Fruit fly (Drosophila melanogaster): ENCODE data around the gene sta.
A peak's percentile ranks its signal among the peaks of the same experiment; 100 is the strongest.

The sta gene

dm6 chrX:1508241-1508823 is 25.1 kb upstream of the sta start (continued):
- no peak for TF ChIP-seq ab (GFP tag; optimal IDR thresholded peaks at IDR 0.05)
- peak; percentile 6 for TF ChIP-seq Ets65A (GFP tag)
- TF ChIP-seq Med (GFP tag), result peak; percentile 37
- no peak for TF ChIP-seq Ravus (GFP tag; IDR thresholded peaks at IDR 0.05)
- TF ChIP-seq CG12659 (GFP tag; optimal IDR thresholded peaks at IDR 0.05), result no peak

dm6 chrX:1507751-1508150 is 24.5 kb upstream of the sta start, which contains the start of gene Nmdar2:
Gene Nmdar2 (minus strand): TSS chrX:1507809.
- TF ChIP-seq CG6683 (GFP tag; optimal IDR thresholded peaks at IDR 0.05) (no peak), crol (GFP tag; IDR thresholded peaks at IDR 0.05) (peak; percentile 75), Trl (optimal IDR thresholded peaks at IDR 0.05) (peak in 1 of 2 experiments; percentile 33), Trl (GFP tag; optimal IDR thresholded peaks at IDR 0.05) (no peak), Deaf1 (tag; optimal IDR thresholded peaks at IDR 0.05) (peak; percentile 97), Adf1 (GFP tag; IDR thresholded peaks at IDR 0.05) (peak; percentile 7; the same call in 1 of the 2 replicates)

dm6 chrX:1480426-1480825 is 2.8 kb downstream of the sta start:
- TF ChIP-seq nom (GFP tag; optimal IDR thresholded peaks at IDR 0.05), result peak; percentile 4
- no peak for TF ChIP-seq lab (GFP tag; optimal IDR thresholded peaks at IDR 0.05)
- peak; percentile 87 for TF ChIP-seq CG15479 (GFP tag; optimal IDR thresholded peaks at IDR 0.05)
- no peak for TF ChIP-seq CG3847 (GFP tag; IDR thresholded peaks at IDR 0.05)
- peak; percentile 20 for TF ChIP-seq sug (tag; optimal IDR thresholded peaks at IDR 0.05)
- TF ChIP-seq CG15011 (GFP tag; optimal IDR thresholded peaks at IDR 0.05), result no peak
- peak; percentile 45 for TF ChIP-seq CG34376 (GFP tag; optimal IDR thresholded peaks at IDR 0.05)
- no peak for TF ChIP-seq Elba2 (GFP tag; optimal IDR thresholded peaks at IDR 0.05)
- no peak for TF ChIP-seq CG4854 (GFP tag; optimal IDR thresholded peaks at IDR 0.05)
- peak; percentile 23 for TF ChIP-seq CG10543 (GFP tag; optimal IDR thresholded peaks at IDR 0.05)
- TF ChIP-seq run (tag; optimal IDR thresholded peaks at IDR 0.05), result no peak

dm6 chrX:1478276-1479122 is 4.7 kb downstream of the sta start, which contains the start of gene rush:
Gene rush (plus strand): TSS chrX:1478552.
- TF ChIP-seq trh (GFP tag; optimal IDR thresholded peaks at IDR 0.05) (no peak), vvl (GFP tag; IDR thresholded peaks at IDR 0.05) (peak; percentile 52; the same call in 1 of the 2 replicates), ERR (GFP tag; optimal IDR thresholded peaks at IDR 0.05) (peak; percentile 29), slp2 (GFP tag; optimal IDR thresholded peaks at IDR 0.05) (peak; percentile 16), CG12769 (tag; optimal IDR thresholded peaks at IDR 0.05) (peak; percentile 12), pum (GFP tag; optimal IDR thresholded peaks at IDR 0.05) (peak; percentile 11), trem (tag; optimal IDR thresholded peaks at IDR 0.05) (peak; percentile 5), Antp (GFP tag; optimal IDR thresholded peaks at IDR 0.05) (peak; percentile 40), gem (tag; optimal IDR thresholded peaks at IDR 0.05) (no peak), sob (GFP tag; IDR thresholded peaks at IDR 0.05) (peak; percentile 46; the same call in 1 of the 2 replicates), Dbx (GFP tag; IDR thresholded peaks at IDR 0.05) (no peak; the same call in 2 of the 3 replicates), CG30403 (GFP tag; optimal IDR thresholded peaks at IDR 0.05) (peak; percentile 42), nerfin-2 (GFP tag; IDR thresholded peaks at IDR 0.05; ENCODE audit: partially characterized antibody) (0 out of 2 replicates have a peak, but pooled peaks have one; percentile 18), Hr51 (GFP tag; optimal IDR thresholded peaks at IDR 0.05) (no peak), bab2 (GFP tag; optimal IDR thresholded peaks at IDR 0.05) (peak; percentile 16), ftz-f1 (GFP tag; optimal IDR thresholded peaks at IDR 0.05) (no peak), CG10543 (GFP tag; optimal IDR thresholded peaks at IDR 0.05) (peak; percentile 26), Dll (GFP tag; IDR thresholded peaks at IDR 0.05; ENCODE audit: partially characterized antibody) (0 out of 4 replicates have a peak, but pooled peaks have one; percentile 35), CG1602 (GFP tag; optimal IDR thresholded peaks at IDR 0.05) (peak; percentile 18), CG15601 (tag; optimal IDR thresholded peaks at IDR 0.05) (no peak), Hr3 (GFP tag; optimal IDR thresholded peaks at IDR 0.05) (peak; percentile 2), Xbp1 (GFP tag; optimal IDR thresholded peaks at IDR 0.05) (peak; percentile 60), CG10979 (tag; optimal IDR thresholded peaks at IDR 0.05) (no peak), Sin3A (optimal IDR thresholded peaks at IDR 0.05) (peak; percentile 58)
